Fruit fly (Drosophila melanogaster) whole organism, embryonic: ENCODE measurements around the gene CG13991.
A peak's percentile ranks its signal among the peaks of the same experiment; 100 is the strongest.

Source experiments
- Atf6 ChIP-seq: fragments of 200-800 bp; sonication (Bioruptor generic); IDR thresholded peaks from 2 replicates; pipeline ENCODE4 v1.3.6; 2022; ENCODE audit warnings: missing biosample characterization, missing genetic modification characterization
- B-H2 ChIP-seq: fragments of 200-800 bp; sonication (Bioruptor generic); optimal IDR thresholded peaks from 2 replicates; lab custom pipeline; 2018; ENCODE audit warnings: missing biosample characterization, mild to moderate bottlenecking, missing genetic modification characterization
- Bdp1 ChIP-seq: fragments of 200-800 bp; sonication (Bioruptor generic); optimal IDR thresholded peaks from 3 replicates; lab custom pipeline; 2016; ENCODE audit warnings: missing biosample characterization, missing genetic modification characterization
- CG11696 ChIP-seq: fragments of 200-800 bp; sonication (Bioruptor generic); IDR thresholded peaks from 2 replicates; pipeline ENCODE4 v1.3.6; 2022; ENCODE audit warnings: missing biosample characterization, missing genetic modification characterization
- CG1233 ChIP-seq: fragments of 200-800 bp; sonication (Bioruptor generic); optimal IDR thresholded peaks from 4 replicates; lab custom pipeline; 2018; ENCODE audit warnings: missing biosample characterization, mild to moderate bottlenecking, missing genetic modification characterization
- CG12769 ChIP-seq: fragments of 200-800 bp; sonication (Bioruptor generic); optimal IDR thresholded peaks from 2 replicates; lab custom pipeline; 2019; ENCODE audit warnings: missing biosample characterization, mild to moderate bottlenecking, missing genetic modification characterization, moderate library complexity
- CG13296 ChIP-seq: fragments of 200-800 bp; sonication (Bioruptor generic); optimal IDR thresholded peaks from 3 replicates; lab custom pipeline; 2018; ENCODE audit warnings: missing biosample characterization, mild to moderate bottlenecking, missing genetic modification characterization
- CG17802 ChIP-seq: fragments of 200-800 bp; sonication (Bioruptor generic); optimal IDR thresholded peaks from 2 replicates; lab custom pipeline; 2018; ENCODE audit warnings: missing biosample characterization, mild to moderate bottlenecking, missing genetic modification characterization, moderate library complexity
- CG2712 ChIP-seq: fragments of 200-800 bp; optimal IDR thresholded peaks from 3 replicates; lab custom pipeline; 2019; ENCODE audit warnings: missing biosample characterization, mild to moderate bottlenecking, missing genetic modification characterization, moderate library complexity
- CG30403 ChIP-seq: fragments of 200-800 bp; sonication (Bioruptor generic); optimal IDR thresholded peaks from 3 replicates; lab custom pipeline; 2016; ENCODE audit warnings: missing biosample characterization, missing genetic modification characterization
- CG33213 ChIP-seq: fragments of 200-800 bp; sonication (Bioruptor generic); optimal IDR thresholded peaks from 3 replicates; lab custom pipeline; 2016; ENCODE audit warnings: missing biosample characterization, missing genetic modification characterization
- CG3726 ChIP-seq: fragments of 200-800 bp; sonication (Bioruptor generic); IDR thresholded peaks from 3 replicates; pipeline ENCODE4, ENCODE4 v1.3.6; 2022; ENCODE audit warnings: missing biosample characterization, missing genetic modification characterization
- CG3838 ChIP-seq: fragments of 200-800 bp; sonication (Bioruptor generic); optimal IDR thresholded peaks from 3 replicates; lab custom pipeline; 2016; ENCODE audit warnings: missing biosample characterization, missing genetic modification characterization
- CG4730 ChIP-seq: fragments of 200-800 bp; sonication (Bioruptor generic); IDR thresholded peaks from 2 replicates; pipeline ENCODE4 v1.3.6; 2022; ENCODE audit warnings: missing biosample characterization, missing genetic modification characterization
- CG5180 ChIP-seq: fragments of 200-800 bp; sonication (Bioruptor generic); optimal IDR thresholded peaks from 3 replicates; lab custom pipeline; 2017; ENCODE audit warnings: missing biosample characterization, missing genetic modification characterization, mild to moderate bottlenecking, moderate library complexity, missing genetic modification reagents
- CG6765 ChIP-seq: fragments of 200-800 bp; sonication (Bioruptor generic); optimal IDR thresholded peaks from 3 replicates; lab custom pipeline; 2017; ENCODE audit warnings: missing biosample characterization, mild to moderate bottlenecking, missing genetic modification characterization
- CG7271 ChIP-seq: fragments of 200-800 bp; sonication (Bioruptor generic); optimal IDR thresholded peaks from 2 replicates; lab custom pipeline; 2018; ENCODE audit warnings: missing biosample characterization, mild to moderate bottlenecking, missing genetic modification characterization, moderate library complexity
- CG9932 ChIP-seq: fragments of 200-800 bp; sonication (Bioruptor generic); IDR thresholded peaks from 2 replicates; pipeline ENCODE4 v1.3.6; 2022; ENCODE audit warnings: missing biosample characterization, missing genetic modification characterization
- CHES-1-like ChIP-seq: fragments of 200-800 bp; sonication (Bioruptor generic); optimal IDR thresholded peaks from 2 replicates; lab custom pipeline; 2016; ENCODE audit warnings: missing biosample characterization, missing genetic modification characterization
- CTCF ChIP-seq: fragments of 200-800 bp; sonication (Bioruptor generic); optimal IDR thresholded peaks from 2 replicates; lab custom pipeline; 2017; ENCODE audit warnings: missing biosample characterization, mild to moderate bottlenecking, missing genetic modification characterization, moderate library complexity
- Eip74EF ChIP-seq, 2 experiments: fragments of 200-800 bp in 1 of 2; fragments of >200 bp in 1 of 2; sonication (Bioruptor generic) in 1 of 2; optimal IDR thresholded peaks; 2 replicates each; lab custom pipeline; 2017 to 2019; ENCODE audit warnings: missing biosample characterization in 2 of 2, missing genetic modification characterization in 2 of 2, mild to moderate bottlenecking in 1 of 2, moderate library complexity in 1 of 2
- GATAe ChIP-seq: fragments of 200-800 bp; sonication (Bioruptor generic); conservative IDR thresholded peaks from 2 replicates; pipeline ENCODE4 v1.3.6; 2022; ENCODE audit warnings: missing biosample characterization, missing genetic modification characterization
- Gsc ChIP-seq: fragments of 200-800 bp; sonication (Bioruptor generic); IDR thresholded peaks from 2 replicates; pipeline ENCODE4 v1.3.6; 2022; ENCODE audit warnings: missing biosample characterization, missing genetic modification characterization
- HLHmδ ChIP-seq: fragments of 200-800 bp; sonication (Bioruptor generic); optimal IDR thresholded peaks from 2 replicates; lab custom pipeline; 2018; ENCODE audit warnings: missing biosample characterization, mild to moderate bottlenecking, missing genetic modification characterization, moderate library complexity
- Hr78 ChIP-seq, 2 experiments: fragments of 200-800 bp in 1 of 2; fragments of >200 bp in 1 of 2; sonication (Bioruptor generic) in 1 of 2; optimal IDR thresholded peaks; 2 replicates each; lab custom pipeline; 2017 to 2019; ENCODE audit warnings: missing biosample characterization in 2 of 2, missing genetic modification characterization in 2 of 2, mild to moderate bottlenecking in 1 of 2, moderate library complexity in 1 of 2
- Mes4 ChIP-seq: fragments of 200-800 bp; sonication (Bioruptor generic); optimal IDR thresholded peaks from 2 replicates; lab custom pipeline; 2016; ENCODE audit warnings: missing biosample characterization, missing genetic modification characterization
- NK7.1 ChIP-seq: fragments of 200-800 bp; sonication (Bioruptor generic); optimal IDR thresholded peaks from 3 replicates; lab custom pipeline; 2016; ENCODE audit warnings: missing biosample characterization, missing genetic modification characterization
- Nf-YA ChIP-seq: fragments of 200-800 bp; sonication (Bioruptor generic); IDR thresholded peaks from 2 replicates; pipeline ENCODE4 v1.3.6; 2022; ENCODE audit warnings: missing biosample characterization, missing genetic modification characterization
- Nf-YB ChIP-seq: fragments of 200-800 bp; sonication (Bioruptor generic); optimal IDR thresholded peaks from 3 replicates; lab custom pipeline; 2019; ENCODE audit warnings: missing biosample characterization, mild to moderate bottlenecking, missing genetic modification characterization, moderate library complexity
- Ravus ChIP-seq: fragments of 200-800 bp; sonication (Bioruptor generic); IDR thresholded peaks from 2 replicates; pipeline ENCODE4 v1.3.6; 2022; ENCODE audit warnings: missing biosample characterization, missing genetic modification characterization
- Scr ChIP-seq: fragments of 200-800 bp; sonication (Bioruptor generic); IDR thresholded peaks from 2 replicates; pipeline ENCODE4 v1.3.6; 2022; ENCODE audit warnings: missing biosample characterization, missing genetic modification characterization; ENCODE audit not compliant: partially characterized antibody
- Sox100B ChIP-seq: fragments of 200-800 bp; sonication (Bioruptor generic); optimal IDR thresholded peaks from 3 replicates; lab custom pipeline; 2018; ENCODE audit warnings: missing biosample characterization, mild to moderate bottlenecking, missing genetic modification characterization
- Usf ChIP-seq: fragments of 200-800 bp; sonication (Bioruptor generic); optimal IDR thresholded peaks from 2 replicates; lab custom pipeline; 2017; ENCODE audit warnings: missing genotype, missing biosample characterization, missing genetic modification characterization
- Xbp1 ChIP-seq: fragments of 200-800 bp; sonication (Bioruptor generic); optimal IDR thresholded peaks from 3 replicates; lab custom pipeline; 2016; ENCODE audit warnings: missing biosample characterization, mild to moderate bottlenecking, missing genetic modification characterization
- YL-1 ChIP-seq: fragments of 200-800 bp; sonication (Bioruptor generic); optimal IDR thresholded peaks from 3 replicates; lab custom pipeline; 2017; ENCODE audit warnings: missing biosample characterization, mild to moderate bottlenecking, missing genetic modification characterization
- ab ChIP-seq: fragments of 200-800 bp; sonication (Bioruptor generic); optimal IDR thresholded peaks from 2 replicates; lab custom pipeline; 2016; ENCODE audit warnings: missing biosample characterization, missing genetic modification characterization
- ash1 ChIP-seq: fragments of 200-800 bp; sonication (Bioruptor generic); optimal IDR thresholded peaks from 2 replicates; lab custom pipeline; 2018; ENCODE audit warnings: missing biosample characterization, mild to moderate bottlenecking, missing genetic modification characterization
- cad ChIP-seq: fragments of >200 bp; optimal IDR thresholded peaks from 2 replicates; lab custom pipeline; 2017; ENCODE audit warnings: missing biosample characterization, missing genetic modification characterization
- chinmo ChIP-seq: fragments of 200-800 bp; sonication (Bioruptor generic); IDR thresholded peaks from 4 replicates; pipeline ENCODE4 v1.3.6; 2022; ENCODE audit warnings: missing biosample characterization, missing genetic modification characterization; ENCODE audit not compliant: partially characterized antibody
- gem ChIP-seq: fragments of 200-800 bp; sonication (Bioruptor generic); optimal IDR thresholded peaks from 2 replicates; lab custom pipeline; 2019; ENCODE audit warnings: missing biosample characterization, mild to moderate bottlenecking, missing genetic modification characterization, moderate library complexity
- gfzf ChIP-seq: fragments of 200-800 bp; sonication (Bioruptor generic); optimal IDR thresholded peaks from 2 replicates; lab custom pipeline; 2016; ENCODE audit warnings: missing biosample characterization, mild to moderate bottlenecking, missing genetic modification characterization, moderate library complexity
- kay ChIP-seq: fragments of 200-800 bp; sonication (Bioruptor generic); optimal IDR thresholded peaks from 2 replicates; lab custom pipeline; 2016; ENCODE audit warnings: missing biosample characterization, missing genetic modification characterization
- lbe ChIP-seq: fragments of 200-800 bp; sonication (Bioruptor generic); optimal IDR thresholded peaks from 2 replicates; lab custom pipeline; 2016; ENCODE audit warnings: missing biosample characterization, mild to moderate bottlenecking, missing genetic modification characterization
- otp ChIP-seq: fragments of 200-800 bp; sonication (Bioruptor generic); IDR thresholded peaks from 3 replicates; pipeline ENCODE4, ENCODE4 v1.3.6; 2022; ENCODE audit warnings: missing biosample characterization, missing genetic modification characterization
- pros ChIP-seq: fragments of 200-800 bp; sonication (Bioruptor generic); optimal IDR thresholded peaks from 3 replicates; lab custom pipeline; 2019; ENCODE audit warnings: missing biosample characterization, mild to moderate bottlenecking, missing genetic modification characterization, moderate library complexity
- salm ChIP-seq: fragments of 200-800 bp; sonication (Bioruptor generic); optimal IDR thresholded peaks from 2 replicates; lab custom pipeline; 2018; ENCODE audit warnings: missing biosample characterization, mild to moderate bottlenecking, missing genetic modification characterization
- slou ChIP-seq: fragments of 200-800 bp; sonication (Bioruptor generic); optimal IDR thresholded peaks from 3 replicates; lab custom pipeline; 2016; ENCODE audit warnings: missing biosample characterization, missing genetic modification characterization
- tgo ChIP-seq: fragments of 200-800 bp; sonication (Bioruptor generic); IDR thresholded peaks from 3 replicates; pipeline ENCODE4 v1.3.6; 2022; ENCODE audit warnings: missing biosample characterization, missing genetic modification characterization
- toy ChIP-seq: fragments of 200-800 bp; sonication (Bioruptor generic); IDR thresholded peaks from 2 replicates; pipeline ENCODE4 v1.3.6; 2022; ENCODE audit warnings: missing biosample characterization, missing genetic modification characterization
- twi ChIP-seq: fragments of 200-800 bp; optimal IDR thresholded peaks from 2 replicates; lab custom pipeline; 2019; ENCODE audit warnings: missing biosample characterization, mild to moderate bottlenecking, missing genetic modification characterization, moderate library complexity

Gene CG13991

DNA sequence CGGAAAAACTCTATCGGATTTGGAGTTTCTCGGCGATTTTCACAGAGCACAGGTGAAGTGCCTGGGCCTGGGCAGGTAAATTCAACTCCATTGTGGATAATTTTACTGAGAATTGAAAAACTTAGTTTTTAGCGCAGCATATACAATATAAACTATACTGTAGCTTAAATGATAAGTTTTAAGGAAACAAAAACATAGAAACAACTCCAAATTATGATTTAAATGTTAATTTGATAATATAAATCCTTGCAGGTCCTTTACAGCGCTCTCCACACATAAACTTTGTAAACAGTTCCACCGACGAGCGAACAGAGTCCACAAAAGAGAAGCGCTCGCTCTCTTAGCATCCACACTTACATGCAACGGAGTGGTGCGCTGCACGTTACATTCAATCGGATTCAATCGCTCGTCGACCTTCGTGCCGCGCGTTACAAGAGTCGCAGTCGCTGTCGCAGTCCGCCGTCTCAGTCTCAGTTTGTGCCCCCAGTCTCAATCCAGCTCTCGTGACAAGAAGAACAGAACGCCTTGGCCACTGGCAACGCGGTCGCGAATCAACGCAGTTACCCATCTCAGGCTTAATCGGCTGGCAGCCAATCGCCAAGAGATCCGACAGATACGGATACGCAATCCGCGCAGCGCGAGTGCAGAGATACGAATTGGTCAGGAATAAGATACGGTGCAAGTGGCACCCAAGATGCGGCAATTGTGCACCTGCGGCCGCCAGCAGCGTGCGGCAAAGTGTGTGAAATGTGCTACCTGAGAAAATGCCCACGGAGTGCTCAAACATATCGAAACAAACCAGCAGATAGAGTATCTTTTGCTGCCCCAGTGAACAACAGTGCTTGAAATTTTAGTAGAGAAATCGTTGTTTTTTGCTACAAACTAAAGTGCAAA is 39.8 kb downstream of the CG13991 start, which contains the start of gene smal (continued):
- no peak for TF ChIP-seq CG3838 (GFP tag; lab: Kevin White, UChicago)
- TF ChIP-seq CG12769 (tag; lab: Kevin White, UChicago): no peak
- peak; percentile 25 for TF ChIP-seq Mes4 (GFP tag; lab: Kevin White, UChicago)
- no peak for TF ChIP-seq Gsc
- no peak for TF ChIP-seq Bdp1 (GFP tag; lab: Kevin White, UChicago)
- no peak for TF ChIP-seq CG17802 (tag; lab: Kevin White, UChicago)
- TF ChIP-seq gfzf (GFP tag; lab: Kevin White, UChicago): no peak
- TF ChIP-seq CG33213 (GFP tag; lab: Kevin White, UChicago): peak; percentile 31
- no peak for TF ChIP-seq tgo (GFP tag; lab: Robert Waterston, UW)
- no peak for TF ChIP-seq Sox100B
- TF ChIP-seq Ravus (GFP tag; lab: Robert Waterston, UW): no peak
- TF ChIP-seq B-H2 (GFP tag; lab: Kevin White, UChicago): no peak
- TF ChIP-seq CG2712 (tag; lab: Kevin White, UChicago): peak; percentile 18
- no peak for TF ChIP-seq NK7.1 (GFP tag; lab: Kevin White, UChicago)
- no peak for TF ChIP-seq toy (GFP tag; lab: Robert Waterston, UW)
- TF ChIP-seq Hr78 (GFP tag; optimal IDR thresholded peaks at IDR 0.05; lab: Kevin White, UChicago): no peak
- peak; percentile 33 for TF ChIP-seq Nf-YB
- no peak for TF ChIP-seq YL-1 (GFP tag; lab: Kevin White, UChicago)
- TF ChIP-seq Eip74EF (GFP tag; optimal IDR thresholded peaks at IDR 0.05; lab: Kevin White, UChicago): no peak
- TF ChIP-seq kay (GFP tag; lab: Kevin White, UChicago): no peak
- no peak for TF ChIP-seq CHES-1-like (GFP tag; lab: Kevin White, UChicago)
- no peak for TF ChIP-seq twi
- TF ChIP-seq CG1233: no peak
- TF ChIP-seq Usf (GFP tag; lab: Kevin White, UChicago): no peak
- TF ChIP-seq ab (GFP tag; lab: Kevin White, UChicago): no peak
- peak; percentile 92 for TF ChIP-seq HLHmδ (GFP tag; lab: Kevin White, UChicago)
- no peak for TF ChIP-seq CG30403 (GFP tag; lab: Kevin White, UChicago)
- no peak for TF ChIP-seq CG3726 (GFP tag; lab: Robert Waterston, UW)
- peak; percentile 5 for TF ChIP-seq CG6765
- TF ChIP-seq pros (GFP tag; lab: Kevin White, UChicago): peak; percentile 60
- no peak for TF ChIP-seq Xbp1
- no peak for TF ChIP-seq Atf6 (GFP tag; lab: Robert Waterston, UW)
- no peak for TF ChIP-seq ash1 (GFP tag; lab: Kevin White, UChicago)
- TF ChIP-seq CTCF (GFP tag; lab: Kevin White, UChicago): no peak
- no peak for TF ChIP-seq CG9932 (GFP tag; lab: Robert Waterston, UW)
- no peak for TF ChIP-seq slou (GFP tag; lab: Kevin White, UChicago)
- TF ChIP-seq otp (GFP tag; lab: Robert Waterston, UW): peak; percentile 42; the same call in 1 of the 3 replicates
- TF ChIP-seq gem (tag; lab: Kevin White, UChicago): no peak
- no peak for TF ChIP-seq cad (GFP tag; lab: Kevin White, UChicago)
- no peak for TF ChIP-seq CG13296
- TF ChIP-seq Scr: peak; percentile 34; the same call in 1 of the 2 replicates
- TF ChIP-seq salm (tag; lab: Kevin White, UChicago): no peak
- peak; percentile 80 for TF ChIP-seq chinmo
- TF ChIP-seq lbe (GFP tag; lab: Kevin White, UChicago): no peak
- TF ChIP-seq CG7271 (tag; lab: Kevin White, UChicago): peak; percentile 30
- no peak for TF ChIP-seq GATAe (GFP tag; lab: Robert Waterston, UW)
- TF ChIP-seq Nf-YA (GFP tag; lab: Robert Waterston, UW): no peak
- TF ChIP-seq CG4730 (GFP tag; lab: Robert Waterston, UW): no peak
- 0 out of 2 replicates have a peak, but pooled peaks have one; percentile 30 for TF ChIP-seq CG11696 (GFP tag; lab: Robert Waterston, UW)
- TF ChIP-seq CG5180 (GFP tag; lab: Kevin White, UChicago): no peak
